Fruit fly (Drosophila melanogaster) S2 (cell line): Measurements from ENCODE around the gene CG8927.

Experiments used
- CG8478 ChIP-seq: fragments of >200 bp; optimal IDR thresholded peaks from 2 replicates; lab custom pipeline; 2018
- CTCF ChIP-seq, 2 experiments: fragments of >200 bp; optimal IDR thresholded peaks; 2 replicates each; lab custom pipeline; 2018

dm6 chr3R:16200497-16201019 lies 19.7 kb downstream of the CG8927 start:
- TF ChIP-seq CG8478 (lab: Kevin White, UChicago): no peak
- TF ChIP-seq CTCF (optimal IDR thresholded peaks at IDR 0.05; lab: Kevin White, UChicago): no peak
